Worm (Caenorhabditis elegans): ENCODE data around the gene Y42A5A.3.

The Y42A5A.3 gene

DNA sequence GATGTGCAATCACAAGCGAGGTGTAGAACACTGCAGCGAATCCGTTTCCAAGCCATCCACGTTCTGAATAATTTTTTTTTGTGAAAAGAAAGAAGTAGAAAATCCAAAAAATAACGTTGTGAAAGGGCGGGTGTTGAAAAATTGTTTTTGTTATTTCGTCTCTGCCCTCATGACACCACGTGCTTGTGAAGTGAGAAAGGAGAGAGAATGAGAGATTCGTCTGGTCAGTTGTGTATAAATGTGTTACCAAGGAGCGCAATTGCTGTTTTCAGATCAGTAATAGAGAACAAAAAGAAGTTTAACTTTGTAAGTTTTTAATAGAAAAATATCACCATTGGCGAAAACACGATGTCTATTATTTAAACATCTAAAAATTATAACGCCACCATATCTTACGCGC is 25.5 kb upstream of the Y42A5A.3 start:
- no peak for TF ChIP-seq vab-7 (GFP tag; IDR thresholded peaks at IDR 0.05)
- peak; percentile 47 for TF ChIP-seq nhr-28 (tag; optimal IDR thresholded peaks at IDR 0.05)
- no peak for TF ChIP-seq egl-27 (tag; optimal IDR thresholded peaks at IDR 0.05)
- no peak for TF ChIP-seq zip-2 (tag; optimal IDR thresholded peaks at IDR 0.05)
- TF ChIP-seq ceh-32 (tag; optimal IDR thresholded peaks at IDR 0.05; ENCODE audit: poor library complexity), result no peak
- TF ChIP-seq hlh-30 (tag; optimal IDR thresholded peaks at IDR 0.05; ENCODE audit: insufficient read depth), result peak; percentile 93
- TF ChIP-seq unc-130 (GFP tag; optimal IDR thresholded peaks at IDR 0.05), result no peak
- 0 out of 2 replicates have a peak, but pooled peaks have one; percentile 7 for TF ChIP-seq lin-38 (GFP tag; IDR thresholded peaks at IDR 0.05)
- no peak for TF ChIP-seq dpl-1 (GFP tag; optimal IDR thresholded peaks at IDR 0.05)
- TF ChIP-seq pha-4 (GFP tag; IDR thresholded peaks at IDR 0.05), result no peak
- TF ChIP-seq pha-4 (tag; optimal IDR thresholded peaks at IDR 0.05), result no peak
- TF ChIP-seq nhr-237 (tag; optimal IDR thresholded peaks at IDR 0.05), result no peak
- TF ChIP-seq skn-1 (tag; optimal IDR thresholded peaks at IDR 0.05), result no peak
- TF ChIP-seq aha-1 (tag), result peak; percentile 37
- TF ChIP-seq lsy-2 (tag; optimal IDR thresholded peaks at IDR 0.05), result peak in 1 of 2 experiments; percentile 33
- TF ChIP-seq mxl-3 (GFP tag; optimal IDR thresholded peaks at IDR 0.05), result peak; percentile 88
- TF ChIP-seq snpc-1.2 (GFP tag; IDR thresholded peaks at IDR 0.05), result no peak
- peak; percentile 56 to 90 for TF ChIP-seq mdl-1 (tag; optimal IDR thresholded peaks at IDR 0.05)
- peak; percentile 26 for TF ChIP-seq nhr-77 (tag; optimal IDR thresholded peaks at IDR 0.05)
- TF ChIP-seq gei-8 (GFP tag; optimal IDR thresholded peaks at IDR 0.05), result no peak
- no peak for TF ChIP-seq arid-1 (GFP tag; conservative IDR thresholded peaks at IDR 0.05)
- TF ChIP-seq hlh-11 (tag; optimal IDR thresholded peaks at IDR 0.05), result peak; percentile 49
- TF ChIP-seq mes-2 (tag; optimal IDR thresholded peaks at IDR 0.05; ENCODE audit: poor library complexity, severe bottlenecking), result peak; percentile 15
- TF ChIP-seq lim-7 (GFP tag; IDR thresholded peaks at IDR 0.05), result no peak
- TF ChIP-seq daf-8 (GFP tag; IDR thresholded peaks at IDR 0.05), result no peak
- no peak for TF ChIP-seq T26A8.4 (GFP tag; IDR thresholded peaks at IDR 0.05)
- TF ChIP-seq daf-19 (GFP tag; conservative IDR thresholded peaks at IDR 0.05), result no peak
- TF ChIP-seq sdz-12 (GFP tag; optimal IDR thresholded peaks at IDR 0.05), result no peak
- no peak for TF ChIP-seq tra-1 (GFP tag; IDR thresholded peaks at IDR 0.05)
- TF ChIP-seq dve-1 (tag; optimal IDR thresholded peaks at IDR 0.05; ENCODE audit: insufficient read depth), result peak; percentile 26
- no peak for TF ChIP-seq nhr-42 (GFP tag; IDR thresholded peaks at IDR 0.05)
- no peak for TF ChIP-seq lin-1 (GFP tag; IDR thresholded peaks at IDR 0.05)
- TF ChIP-seq ceh-44 (GFP tag; IDR thresholded peaks at IDR 0.05), result no peak
- no peak for TF ChIP-seq ceh-28 (tag; optimal IDR thresholded peaks at IDR 0.05)
- no peak for TF ChIP-seq ztf-11 (tag; optimal IDR thresholded peaks at IDR 0.05)
- TF ChIP-seq nhr-6 (tag; optimal IDR thresholded peaks at IDR 0.05), result peak; percentile 38
- no peak for TF ChIP-seq ces-1 (GFP tag; optimal IDR thresholded peaks at IDR 0.05)
- peak; percentile 49 for TF ChIP-seq mep-1 (tag; optimal IDR thresholded peaks at IDR 0.05)
- TF ChIP-seq madf-5 (GFP tag; IDR thresholded peaks at IDR 0.05), result no peak
- TF ChIP-seq attf-4 (tag; optimal IDR thresholded peaks at IDR 0.05), result no peak
- no peak for TF ChIP-seq lin-39 (tag; optimal IDR thresholded peaks at IDR 0.05)
- TF ChIP-seq tag-97 (GFP tag; IDR thresholded peaks at IDR 0.05), result no peak
- no peak for TF ChIP-seq cey-2 (tag; optimal IDR thresholded peaks at IDR 0.05; ENCODE audit: borderline replicate concordance, insufficient read depth)
- peak in 1 of 2 experiments; percentile 51 for TF ChIP-seq daf-16 (GFP tag; optimal IDR thresholded peaks at IDR 0.05)
- no peak for TF ChIP-seq daf-16 (tag; optimal IDR thresholded peaks at IDR 0.05)
- TF ChIP-seq D1046.2 (GFP tag; IDR thresholded peaks at IDR 0.05), result no peak
- no peak for TF ChIP-seq nhr-102 (tag; optimal IDR thresholded peaks at IDR 0.05)
- no peak for TF ChIP-seq unc-62 (GFP tag; optimal IDR thresholded peaks at IDR 0.05 in 1 of 2)
- TF ChIP-seq unc-62 (tag; optimal IDR thresholded peaks at IDR 0.05), result no peak
- no peak for TF ChIP-seq F37D6.2 (tag; optimal IDR thresholded peaks at IDR 0.05)
- TF ChIP-seq ama-1 (optimal IDR thresholded peaks at IDR 0.05), result peak; percentile 17
- TF ChIP-seq egl-43 (GFP tag; IDR thresholded peaks at IDR 0.05), result no peak
- no peak for TF ChIP-seq ceh-20 (GFP tag; IDR thresholded peaks at IDR 0.05)

All from whole organism, L4 larva.